Fruit fly (Drosophila melanogaster) whole organism, embryonic: ENCODE results near the gene uncNacbeta.
A peak's percentile ranks its signal among the peaks of the same experiment; 100 is the strongest.

Experiments
- B-H1 ChIP-seq: fragments of 200-800 bp; sonication (Bioruptor generic); IDR thresholded peaks from 3 replicates; pipeline ENCODE4 v1.3.6; 2022; ENCODE audit warnings: missing biosample characterization, missing genetic modification characterization
- Bgb ChIP-seq: fragments of 200-800 bp; sonication (Bioruptor generic); IDR thresholded peaks from 2 replicates; pipeline ENCODE4 v1.3.6; 2022; ENCODE audit warnings: missing biosample characterization, missing genetic modification characterization; ENCODE audit not compliant: partially characterized antibody
- CG10267 ChIP-seq: fragments of 200-800 bp; sonication (Bioruptor generic); optimal IDR thresholded peaks from 2 replicates; lab custom pipeline; 2018; ENCODE audit warnings: missing biosample characterization, mild to moderate bottlenecking, missing genetic modification characterization, moderate library complexity
- CG12391 ChIP-seq: fragments of 200-800 bp; sonication (Bioruptor generic); optimal IDR thresholded peaks from 3 replicates; lab custom pipeline; 2018; ENCODE audit warnings: missing biosample characterization, mild to moderate bottlenecking, missing genetic modification characterization, moderate library complexity
- CG13287 ChIP-seq: fragments of 200-800 bp; sonication (Bioruptor generic); IDR thresholded peaks from 2 replicates; pipeline ENCODE4 v1.3.6; 2022; ENCODE audit warnings: missing biosample characterization, missing genetic modification characterization; ENCODE audit not compliant: partially characterized antibody
- CG14050 ChIP-seq: fragments of 200-800 bp; sonication (Bioruptor generic); IDR thresholded peaks from 3 replicates; pipeline ENCODE4 v1.3.6; 2022; ENCODE audit warnings: missing biosample characterization, missing genetic modification characterization
- CG15011 ChIP-seq: fragments of 200-800 bp; sonication (Bioruptor generic); optimal IDR thresholded peaks from 3 replicates; lab custom pipeline; 2018; ENCODE audit warnings: missing biosample characterization, mild to moderate bottlenecking, missing genetic modification characterization
- CG15479 ChIP-seq: fragments of 200-800 bp; sonication (Bioruptor generic); optimal IDR thresholded peaks from 3 replicates; lab custom pipeline; 2019; ENCODE audit warnings: missing biosample characterization, mild to moderate bottlenecking, missing genetic modification characterization, moderate library complexity
- CG17829 ChIP-seq: fragments of 200-800 bp; optimal IDR thresholded peaks from 2 replicates; lab custom pipeline; 2019; ENCODE audit warnings: missing biosample characterization, mild to moderate bottlenecking, missing genetic modification characterization, moderate library complexity
- CG17912 ChIP-seq: fragments of 200-800 bp; sonication (Bioruptor generic); optimal IDR thresholded peaks from 2 replicates; lab custom pipeline; 2018; ENCODE audit warnings: missing biosample characterization, mild to moderate bottlenecking, missing genetic modification characterization
- CG2116 ChIP-seq: fragments of 200-800 bp; sonication (Bioruptor generic); optimal IDR thresholded peaks from 3 replicates; lab custom pipeline; 2018; ENCODE audit warnings: missing biosample characterization, mild to moderate bottlenecking, missing genetic modification characterization
- CG2712 ChIP-seq: fragments of 200-800 bp; optimal IDR thresholded peaks from 3 replicates; lab custom pipeline; 2019; ENCODE audit warnings: missing biosample characterization, mild to moderate bottlenecking, missing genetic modification characterization, moderate library complexity
- CG32767 ChIP-seq: fragments of 200-800 bp; sonication (Bioruptor generic); IDR thresholded peaks from 2 replicates; pipeline ENCODE4 v1.3.6; 2022; ENCODE audit warnings: missing biosample characterization, missing genetic modification characterization
- CG33213 ChIP-seq: fragments of 200-800 bp; sonication (Bioruptor generic); optimal IDR thresholded peaks from 3 replicates; lab custom pipeline; 2016; ENCODE audit warnings: missing biosample characterization, missing genetic modification characterization
- CG4707 ChIP-seq: fragments of 200-800 bp; sonication (Bioruptor generic); optimal IDR thresholded peaks from 2 replicates; lab custom pipeline; 2018; ENCODE audit warnings: missing biosample characterization, mild to moderate bottlenecking, missing genetic modification characterization, moderate library complexity
- CG6689 ChIP-seq: fragments of 200-800 bp; sonication (Bioruptor generic); IDR thresholded peaks from 2 replicates; pipeline ENCODE4 v1.3.6; 2022; ENCODE audit warnings: missing biosample characterization, missing genetic modification characterization
- CG6791 ChIP-seq: fragments of 200-800 bp; sonication (Bioruptor generic); IDR thresholded peaks from 3 replicates; pipeline ENCODE4 v1.3.6; 2022; ENCODE audit warnings: missing biosample characterization, missing genetic modification characterization; ENCODE audit not compliant: partially characterized antibody
- CG7786 ChIP-seq: fragments of 200-800 bp; sonication (Bioruptor generic); optimal IDR thresholded peaks from 2 replicates; lab custom pipeline; 2016; ENCODE audit warnings: missing biosample characterization, missing genetic modification characterization
- CG8359 ChIP-seq: fragments of 200-800 bp; sonication (Bioruptor generic); optimal IDR thresholded peaks from 2 replicates; lab custom pipeline; 2017; ENCODE audit warnings: missing biosample characterization, mild to moderate bottlenecking, missing genetic modification characterization, borderline replicate concordance
- CG8388 ChIP-seq: fragments of 200-800 bp; sonication (Bioruptor generic); optimal IDR thresholded peaks from 2 replicates; lab custom pipeline; 2019; ENCODE audit warnings: missing biosample characterization, mild to moderate bottlenecking, missing genetic modification characterization, moderate library complexity
- CG8765 ChIP-seq: fragments of 200-800 bp; sonication (Bioruptor generic); IDR thresholded peaks from 2 replicates; pipeline ENCODE4 v1.3.6; 2022; ENCODE audit warnings: missing biosample characterization, missing genetic modification characterization
- CoRest ChIP-seq: fragments of 200-800 bp; sonication (Bioruptor generic); optimal IDR thresholded peaks from 3 replicates; lab custom pipeline; 2018; ENCODE audit warnings: missing biosample characterization, mild to moderate bottlenecking, missing genetic modification characterization, moderate library complexity
- Doc3 ChIP-seq: fragments of 200-800 bp; sonication (Bioruptor generic); IDR thresholded peaks from 3 replicates; pipeline ENCODE4 v1.3.6; 2022; ENCODE audit warnings: missing biosample characterization, missing genetic modification characterization; ENCODE audit not compliant: partially characterized antibody
- Dref ChIP-seq: fragments of 200-800 bp; sonication (Bioruptor generic); IDR thresholded peaks from 2 replicates; pipeline ENCODE4 v1.3.6; 2022; ENCODE audit warnings: missing biosample characterization, missing genetic modification characterization
- Ets97D ChIP-seq: fragments of 200-800 bp; sonication (Bioruptor generic); optimal IDR thresholded peaks from 3 replicates; lab custom pipeline; 2016; ENCODE audit warnings: missing biosample characterization, missing genetic modification characterization
- Fer3 ChIP-seq: fragments of 200-800 bp; sonication (Bioruptor generic); optimal IDR thresholded peaks from 2 replicates; lab custom pipeline; 2018; ENCODE audit warnings: missing biosample characterization, mild to moderate bottlenecking, missing genetic modification characterization, moderate library complexity
- HLH4C ChIP-seq: fragments of 200-800 bp; sonication (Bioruptor generic); IDR thresholded peaks from 3 replicates; pipeline ENCODE4 v1.3.6; 2022; ENCODE audit warnings: missing biosample characterization, missing genetic modification characterization; ENCODE audit not compliant: partially characterized antibody
- MBD-R2 ChIP-seq: fragments of 200-800 bp; sonication (Bioruptor generic); IDR thresholded peaks from 2 replicates; pipeline ENCODE4 v1.3.6; 2022; ENCODE audit warnings: missing biosample characterization, missing genetic modification characterization
- Oaz ChIP-seq: fragments of 200-800 bp; sonication (Bioruptor generic); IDR thresholded peaks from 2 replicates; pipeline ENCODE4 v1.3.6; 2022; ENCODE audit warnings: missing biosample characterization, missing genetic modification characterization
- Sry-β ChIP-seq: fragments of 200-800 bp; sonication (Bioruptor generic); optimal IDR thresholded peaks from 2 replicates; lab custom pipeline; 2018; ENCODE audit warnings: missing biosample characterization, mild to moderate bottlenecking, missing genetic modification characterization, moderate library complexity
- Taf1 ChIP-seq: fragments of 200-800 bp; sonication (Bioruptor generic); IDR thresholded peaks from 2 replicates; pipeline ENCODE4 v1.3.6; 2022; ENCODE audit warnings: missing biosample characterization, missing genetic modification characterization
- ac ChIP-seq: fragments of 200-800 bp; sonication (Bioruptor generic); optimal IDR thresholded peaks from 3 replicates; lab custom pipeline; 2017; ENCODE audit warnings: missing biosample characterization, mild to moderate bottlenecking, missing genetic modification characterization
- al ChIP-seq: fragments of 200-800 bp; sonication (Bioruptor generic); IDR thresholded peaks from 2 replicates; pipeline ENCODE4 v1.3.6; 2022; ENCODE audit warnings: missing biosample characterization, missing genetic modification characterization
- ase ChIP-seq: fragments of 200-800 bp; sonication (Bioruptor generic); IDR thresholded peaks from 3 replicates; pipeline ENCODE4 v1.3.6; 2022; ENCODE audit warnings: missing biosample characterization, missing genetic modification characterization
- ato ChIP-seq: fragments of 200-800 bp; sonication (Bioruptor generic); IDR thresholded peaks from 2 replicates; pipeline ENCODE4 v1.3.6; 2022; ENCODE audit warnings: missing biosample characterization, missing genetic modification characterization; ENCODE audit not compliant: partially characterized antibody
- bowl ChIP-seq: fragments of 200-800 bp; sonication (Bioruptor generic); IDR thresholded peaks from 2 replicates; pipeline ENCODE4 v1.3.6; 2022; ENCODE audit warnings: missing biosample characterization, missing genetic modification characterization
- chinmo ChIP-seq: fragments of 200-800 bp; sonication (Bioruptor generic); IDR thresholded peaks from 4 replicates; pipeline ENCODE4 v1.3.6; 2022; ENCODE audit warnings: missing biosample characterization, missing genetic modification characterization; ENCODE audit not compliant: partially characterized antibody
- fd96Cb ChIP-seq: fragments of 200-800 bp; sonication (Bioruptor generic); optimal IDR thresholded peaks from 2 replicates; lab custom pipeline; 2018; ENCODE audit warnings: missing biosample characterization, mild to moderate bottlenecking, missing genetic modification characterization, moderate library complexity
- fu2 ChIP-seq: fragments of 200-800 bp; sonication (Bioruptor generic); optimal IDR thresholded peaks from 2 replicates; lab custom pipeline; 2016; ENCODE audit warnings: missing biosample characterization, missing genetic modification characterization
- klu ChIP-seq: fragments of 200-800 bp; sonication (Bioruptor generic); IDR thresholded peaks from 2 replicates; pipeline ENCODE4 v1.3.6; 2022; ENCODE audit warnings: missing biosample characterization, missing genetic modification characterization
- nerfin-1 ChIP-seq: fragments of 200-800 bp; sonication (Bioruptor generic); optimal IDR thresholded peaks from 3 replicates; lab custom pipeline; 2019; ENCODE audit warnings: missing biosample characterization, mild to moderate bottlenecking, missing genetic modification characterization, moderate library complexity
- nmo ChIP-seq: fragments of 200-800 bp; sonication (Bioruptor generic); optimal IDR thresholded peaks from 2 replicates; lab custom pipeline; 2018; ENCODE audit warnings: missing biosample characterization, mild to moderate bottlenecking, missing genetic modification characterization, moderate library complexity
- pnt ChIP-seq: fragments of 200-800 bp; sonication (Bioruptor generic); optimal IDR thresholded peaks from 3 replicates; lab custom pipeline; 2016; ENCODE audit warnings: missing biosample characterization, missing genetic modification characterization
- pzg ChIP-seq: fragments of 200-800 bp; sonication (Bioruptor generic); optimal IDR thresholded peaks from 3 replicates; lab custom pipeline; 2018; ENCODE audit warnings: missing biosample characterization, mild to moderate bottlenecking, missing genetic modification characterization, moderate library complexity
- run ChIP-seq: fragments of 200-800 bp; sonication (Bioruptor generic); optimal IDR thresholded peaks from 3 replicates; lab custom pipeline; 2018; ENCODE audit warnings: missing biosample characterization, mild to moderate bottlenecking, missing genetic modification characterization
- salm ChIP-seq: fragments of 200-800 bp; sonication (Bioruptor generic); optimal IDR thresholded peaks from 2 replicates; lab custom pipeline; 2018; ENCODE audit warnings: missing biosample characterization, mild to moderate bottlenecking, missing genetic modification characterization
- sens ChIP-seq: fragments of 200-800 bp; sonication (Bioruptor generic); peaks from one replicate; lab custom pipeline; 2016; ENCODE audit warnings: missing biosample characterization, missing genetic modification characterization
- ssp ChIP-seq: fragments of 200-800 bp; sonication (Bioruptor generic); IDR thresholded peaks from 2 replicates; pipeline ENCODE4 v1.3.6; 2022; ENCODE audit warnings: missing biosample characterization, missing genetic modification characterization
- stwl ChIP-seq: fragments of 200-800 bp; sonication (Bioruptor generic); optimal IDR thresholded peaks from 3 replicates; lab custom pipeline; 2018; ENCODE audit warnings: missing biosample characterization, mild to moderate bottlenecking, missing genetic modification characterization, moderate library complexity
- wdn ChIP-seq: fragments of 200-800 bp; sonication (Bioruptor generic); IDR thresholded peaks from 2 replicates; pipeline ENCODE4 v1.3.6; 2022; ENCODE audit warnings: missing biosample characterization, missing genetic modification characterization

The uncNacbeta gene

DNA sequence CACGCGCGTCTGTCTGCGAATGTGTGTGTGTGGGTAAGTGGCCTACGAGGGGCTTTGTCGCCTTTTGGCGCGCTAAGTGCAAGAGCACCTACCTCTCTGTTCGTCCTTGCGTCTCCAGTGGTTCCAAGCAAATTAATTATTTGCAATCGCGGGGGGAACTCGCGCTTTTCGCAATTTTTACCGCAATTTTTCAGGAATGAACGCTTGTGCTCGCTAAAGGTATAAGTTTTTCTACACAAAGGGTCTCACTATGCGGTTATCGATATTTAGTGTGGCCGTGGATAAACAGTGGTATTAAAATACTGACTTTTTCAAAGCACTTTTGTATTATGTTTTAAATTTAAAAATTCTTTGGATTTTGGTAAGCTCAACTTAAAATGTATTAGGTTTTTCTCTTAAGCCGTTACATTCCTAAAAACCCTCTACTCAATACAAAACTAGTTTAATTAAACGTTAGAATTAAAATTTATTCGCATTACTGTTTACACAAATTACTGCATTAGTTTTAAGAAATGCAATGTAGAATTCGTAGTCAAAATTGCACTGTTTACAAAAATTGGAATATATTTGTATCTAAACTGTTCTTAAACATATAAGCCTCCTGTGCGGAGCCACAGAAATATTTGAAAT, 21.2 kb downstream of the uncNacbeta start, which contains the start of gene lwr (continued):
- no peak for TF ChIP-seq CG15479
- peak; percentile 2 for TF ChIP-seq CG33213 (GFP tag; lab: Kevin White, UChicago)
- no peak for TF ChIP-seq chinmo
- peak; percentile 14 for TF ChIP-seq CG2712 (tag; lab: Kevin White, UChicago)
- TF ChIP-seq Oaz (GFP tag; lab: Robert Waterston, UW), result no peak
- TF ChIP-seq CG12391 (tag; lab: Kevin White, UChicago), result peak; percentile 16
- peak; percentile 15 for TF ChIP-seq nmo (GFP tag; lab: Kevin White, UChicago)
- TF ChIP-seq HLH4C (GFP tag; lab: Robert Waterston, UW), result peak; percentile 33; the same call in 1 of the 3 replicates
- no peak for TF ChIP-seq Sry-β
- TF ChIP-seq fd96Cb (tag; lab: Kevin White, UChicago), result no peak
- no peak for TF ChIP-seq CG8359 (GFP tag; lab: Kevin White, UChicago)
- no peak for TF ChIP-seq Fer3 (tag; lab: Kevin White, UChicago)
- peak; percentile 55; the same call in 1 of the 2 replicates for TF ChIP-seq Bgb
- TF ChIP-seq CG7786 (GFP tag; lab: Kevin White, UChicago), result no peak
- no peak for TF ChIP-seq salm (tag; lab: Kevin White, UChicago)
- TF ChIP-seq ac (GFP tag; lab: Kevin White, UChicago), result no peak
- TF ChIP-seq al (GFP tag; lab: Robert Waterston, UW), result no peak
- no peak for TF ChIP-seq CG8388 (GFP tag; lab: Kevin White, UChicago)
- TF ChIP-seq ssp (GFP tag; lab: Robert Waterston, UW), result no peak
- no peak for TF ChIP-seq CG17912 (GFP tag; lab: Kevin White, UChicago)
- TF ChIP-seq CG2116 (GFP tag; lab: Kevin White, UChicago), result peak; percentile 57
- TF ChIP-seq CG13287 (GFP tag; lab: Robert Waterston, UW), result peak; percentile 73
- TF ChIP-seq Ets97D (GFP tag; lab: Kevin White, UChicago), result peak; percentile 27
- TF ChIP-seq wdn, result no peak
- TF ChIP-seq CG17829, result peak; percentile 22
- no peak for TF ChIP-seq Taf1 (GFP tag; lab: Robert Waterston, UW)
- peak; percentile 65 for TF ChIP-seq sens (GFP tag; lab: Kevin White, UChicago)
- no peak for TF ChIP-seq CG4707 (GFP tag; lab: Kevin White, UChicago)
- TF ChIP-seq pzg, result peak; percentile 69
- peak; percentile 72 for TF ChIP-seq Dref (GFP tag; lab: Robert Waterston, UW)
- no peak for TF ChIP-seq CG6689
- TF ChIP-seq stwl (tag; lab: Kevin White, UChicago), result peak; percentile 70
- TF ChIP-seq CG32767 (GFP tag; lab: Robert Waterston, UW), result no peak
- TF ChIP-seq Doc3 (GFP tag; lab: Robert Waterston, UW), result peak; percentile 64
- peak; percentile 15 for TF ChIP-seq CoRest (tag; lab: Kevin White, UChicago)
- no peak for TF ChIP-seq CG8765 (GFP tag; lab: Robert Waterston, UW)
- TF ChIP-seq CG10267 (tag; lab: Kevin White, UChicago), result peak; percentile 29
- TF ChIP-seq MBD-R2 (GFP tag; lab: Robert Waterston, UW), result peak; percentile 62
- TF ChIP-seq ase (GFP tag; lab: Robert Waterston, UW), result no peak
- TF ChIP-seq klu (GFP tag; lab: Robert Waterston, UW), result no peak
- no peak for TF ChIP-seq fu2
- no peak for TF ChIP-seq run (tag; lab: Kevin White, UChicago)
- no peak for TF ChIP-seq bowl (GFP tag; lab: Robert Waterston, UW)
- no peak for TF ChIP-seq ato (GFP tag; lab: Robert Waterston, UW)
- TF ChIP-seq pnt, result no peak
- no peak for TF ChIP-seq CG14050
- peak; percentile 59 for TF ChIP-seq nerfin-1 (tag; lab: Kevin White, UChicago)
- TF ChIP-seq B-H1 (GFP tag; lab: Robert Waterston, UW), result no peak
- no peak for TF ChIP-seq CG6791 (GFP tag; lab: Robert Waterston, UW)
- no peak for TF ChIP-seq CG15011 (GFP tag; lab: Kevin White, UChicago)
